Fruit fly (Drosophila melanogaster) Kc167 (cell line): ENCODE results near the gene CG13054.

Experiments used
- Myc ChIP-seq: fragments of >200 bp; optimal IDR thresholded peaks from 2 replicates; lab custom pipeline; 2017; ENCODE audit warnings: missing external identifiers
- Sin3A ChIP-seq: fragments of >200 bp; optimal IDR thresholded peaks from 2 replicates; lab custom pipeline; 2018; ENCODE audit warnings: missing external identifiers
- h ChIP-seq: fragments of >200 bp; optimal IDR thresholded peaks from 3 replicates; lab custom pipeline; 2018; ENCODE audit warnings: missing external identifiers
- insv ChIP-seq: fragments of >200 bp; optimal IDR thresholded peaks from 3 replicates; lab custom pipeline; 2018; ENCODE audit warnings: missing external identifiers
- psq ChIP-seq: fragments of >200 bp; optimal IDR thresholded peaks from 2 replicates; lab custom pipeline; 2017; ENCODE audit warnings: missing external identifiers
- ttk ChIP-seq: sonication (Bioruptor generic); optimal IDR thresholded peaks from 2 replicates; lab custom pipeline; 2017; ENCODE audit warnings: missing external identifiers

DNA sequence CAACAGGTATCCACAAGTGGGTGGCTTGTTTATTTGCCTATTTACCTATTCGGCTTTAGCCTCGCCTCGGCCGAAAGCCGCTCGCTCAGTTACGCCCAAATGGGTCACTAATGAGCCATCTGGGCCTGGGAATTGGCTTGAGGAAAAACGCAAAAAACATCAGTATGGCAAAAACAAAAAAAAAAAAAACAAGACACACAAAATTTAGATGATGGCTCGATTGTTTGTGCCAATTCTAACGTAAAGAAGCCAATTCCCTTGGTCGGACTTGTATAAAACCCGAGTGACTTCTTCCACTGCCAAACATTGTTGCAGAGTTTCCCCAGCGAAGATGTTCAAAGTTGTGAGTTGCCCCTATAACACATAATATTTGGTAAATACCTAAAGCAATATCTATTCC, 44.2 kb upstream of the CG13054 start, which contains the start of gene CG4982:
- TF ChIP-seq insv (lab: Kevin White, UChicago) (no peak), h (lab: Kevin White, UChicago) (no peak), Myc (no peak), Sin3A (lab: Kevin White, UChicago) (no peak), psq (lab: Kevin White, UChicago) (no peak), ttk (lab: Kevin White, UChicago) (no peak)
